Fruit fly (Drosophila melanogaster) S2 (cell line): ENCODE data around the gene CG5568.

Experiments
- CG8478 ChIP-seq: fragments of >200 bp; optimal IDR thresholded peaks from 2 replicates; lab custom pipeline; 2018
- CTCF ChIP-seq, 2 experiments: fragments of >200 bp; optimal IDR thresholded peaks; 2 replicates each; lab custom pipeline; 2018

CG5568 gene

DNA sequence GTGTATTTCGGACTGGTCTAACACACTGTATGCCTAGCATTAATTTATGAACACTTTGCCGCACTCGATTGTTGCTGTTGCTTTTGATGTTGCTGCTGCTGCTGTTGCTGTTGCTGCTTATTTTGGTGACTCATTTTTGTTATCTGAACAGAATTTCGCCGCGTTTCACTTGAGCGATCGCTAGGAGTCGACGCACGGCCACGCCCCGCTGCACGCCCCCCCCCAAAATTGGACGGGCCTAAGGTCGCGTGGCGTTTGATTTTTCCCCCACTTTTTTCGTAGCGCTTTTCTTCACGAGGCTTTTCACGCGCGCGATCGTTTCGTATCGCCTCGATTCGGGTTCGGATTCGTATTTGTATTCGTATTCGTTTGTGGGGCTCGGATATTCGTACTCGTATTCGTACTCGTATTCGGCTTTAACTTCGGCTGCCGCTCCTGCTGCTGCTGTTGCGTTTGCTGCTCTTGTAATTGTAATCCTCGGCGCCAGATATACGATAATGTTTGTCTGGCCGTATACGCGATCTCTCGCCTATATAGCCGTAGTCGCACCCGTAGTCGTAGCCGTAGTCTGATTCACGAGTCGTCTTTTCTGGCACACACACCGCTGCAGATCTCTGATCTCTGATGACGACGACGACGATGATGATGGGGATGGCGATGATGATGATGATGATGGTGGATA is 27.3 kb upstream of the CG5568 start:
- TF ChIP-seq CTCF (optimal IDR thresholded peaks at IDR 0.05; lab: Kevin White, UChicago) (no peak), CG8478 (lab: Kevin White, UChicago) (no peak)

DNA sequence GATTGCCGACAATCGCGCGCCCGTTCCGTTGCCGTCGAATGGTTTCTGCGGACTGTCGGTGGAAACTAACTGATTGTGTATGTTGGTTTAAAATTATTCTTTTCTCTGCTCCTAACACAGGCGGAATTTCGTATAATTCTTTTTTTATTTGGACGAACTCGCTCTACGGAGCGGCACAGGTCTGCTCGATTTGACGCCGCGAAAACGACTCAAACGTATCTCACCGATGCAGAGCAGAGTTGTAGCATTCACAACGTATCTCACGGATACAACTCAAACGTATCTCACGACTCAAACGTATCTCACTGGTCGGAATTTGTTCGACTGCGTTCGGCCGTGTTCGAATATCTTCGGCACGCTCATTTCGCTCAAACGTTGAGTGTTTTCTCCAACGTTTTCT is 25.8 kb upstream of the CG5568 start, which contains the start of gene vn:
vn (minus strand) TSS at position 199 of the 400 bp plus-strand sequence.
- TF ChIP-seq CTCF (optimal IDR thresholded peaks at IDR 0.05; lab: Kevin White, UChicago) (no peak), CG8478 (lab: Kevin White, UChicago) (no peak)

DNA sequence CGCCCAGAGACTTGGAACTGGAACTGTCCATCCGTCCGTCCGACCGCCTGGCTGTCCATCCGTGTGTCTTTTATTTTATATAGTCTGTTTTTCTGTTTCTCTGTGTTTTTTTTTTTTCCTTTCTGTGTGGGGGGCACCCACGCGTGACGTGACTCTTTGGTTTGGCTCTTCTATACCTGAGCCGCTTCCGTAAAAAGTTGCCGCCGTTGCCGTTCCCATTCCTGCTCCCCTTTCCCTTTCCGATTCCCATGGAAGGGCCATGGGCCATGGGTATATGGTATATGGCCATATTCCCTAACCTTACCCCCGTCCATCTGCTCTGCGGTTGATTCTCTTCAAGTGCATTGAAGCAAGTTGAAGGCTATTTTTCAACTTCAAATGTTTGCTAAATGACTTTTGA is 22.4 kb upstream of the CG5568 start:
- TF ChIP-seq CTCF (optimal IDR thresholded peaks at IDR 0.05; lab: Kevin White, UChicago) = no peak
- TF ChIP-seq CG8478 (lab: Kevin White, UChicago) = no peak

DNA sequence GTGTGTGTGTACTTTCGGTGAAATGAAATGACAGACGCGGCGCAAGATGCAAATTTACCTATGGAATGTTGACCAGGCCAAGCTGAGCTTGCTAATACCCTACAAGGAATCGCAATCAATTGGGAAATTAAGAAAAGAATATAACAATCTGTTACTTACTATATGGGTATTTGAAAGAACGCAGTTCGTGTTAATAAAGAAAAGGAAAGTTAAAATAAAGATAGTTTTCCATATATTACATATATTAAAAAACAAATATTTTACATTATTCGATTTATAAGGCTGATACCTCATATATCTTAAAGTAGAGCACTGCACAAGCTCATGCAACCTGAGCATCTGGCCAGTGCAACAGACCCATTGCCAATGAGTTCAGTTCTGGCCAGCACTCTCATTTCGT is 19.7 kb upstream of the CG5568 start:
- TF ChIP-seq CG8478 (lab: Kevin White, UChicago) (no peak), CTCF (optimal IDR thresholded peaks at IDR 0.05; lab: Kevin White, UChicago) (no peak)

DNA sequence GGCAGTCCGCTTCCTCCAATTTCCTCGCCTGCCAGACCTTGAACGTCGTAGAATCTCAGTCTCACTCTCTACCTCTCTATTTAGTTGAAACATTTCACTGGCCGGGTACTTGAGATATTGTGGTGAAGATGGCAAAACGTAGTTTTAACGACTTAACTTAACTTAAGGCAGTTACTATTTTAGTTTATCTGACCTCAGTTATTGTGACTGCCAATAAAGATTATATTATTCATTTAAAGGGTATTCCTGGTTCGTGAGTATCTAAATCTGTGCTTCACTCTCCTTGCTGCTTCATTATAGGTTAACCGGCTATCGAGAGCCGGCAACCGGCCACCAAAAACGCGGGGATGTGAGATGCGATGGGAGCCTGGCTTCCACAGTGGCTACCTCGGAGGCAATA is 16.2 kb upstream of the CG5568 start:
- no peak for TF ChIP-seq CTCF (optimal IDR thresholded peaks at IDR 0.05; lab: Kevin White, UChicago)
- no peak for TF ChIP-seq CG8478 (lab: Kevin White, UChicago)

DNA sequence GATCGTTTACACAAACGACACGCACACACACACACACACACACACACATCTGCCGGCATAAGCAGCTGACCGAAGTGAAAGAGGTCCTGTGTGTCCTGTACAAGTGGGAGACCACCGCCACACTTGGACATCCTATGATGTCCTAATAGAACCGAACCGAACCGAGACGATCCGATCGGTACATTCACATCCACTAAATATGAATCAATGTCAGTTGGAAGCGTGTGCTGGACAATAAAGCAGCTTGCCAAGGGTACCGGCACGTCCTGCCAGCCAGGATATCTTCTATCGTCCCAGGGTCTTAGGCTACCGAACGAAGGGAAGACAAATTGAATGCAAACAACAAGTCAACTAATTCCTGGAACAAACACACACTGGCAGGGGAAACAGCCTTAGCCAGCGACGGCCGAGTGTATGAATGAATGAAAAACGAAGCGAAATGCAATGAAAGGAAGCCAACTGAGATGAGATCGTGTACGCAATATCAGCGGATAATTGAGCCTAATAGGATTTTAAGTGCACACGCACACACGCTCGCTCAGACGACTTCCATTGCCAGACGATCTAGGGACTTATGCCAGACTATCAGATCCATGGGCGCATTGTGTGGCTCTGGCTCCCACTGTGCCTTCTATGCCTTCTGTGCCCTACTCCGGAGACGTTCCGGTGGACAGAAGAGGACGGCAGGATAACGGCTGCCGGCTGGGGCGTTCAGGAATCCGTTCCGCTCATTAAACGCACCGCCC is 15.0 kb upstream of the CG5568 start:
- no peak for TF ChIP-seq CTCF (optimal IDR thresholded peaks at IDR 0.05; lab: Kevin White, UChicago)
- no peak for TF ChIP-seq CG8478 (lab: Kevin White, UChicago)

DNA sequence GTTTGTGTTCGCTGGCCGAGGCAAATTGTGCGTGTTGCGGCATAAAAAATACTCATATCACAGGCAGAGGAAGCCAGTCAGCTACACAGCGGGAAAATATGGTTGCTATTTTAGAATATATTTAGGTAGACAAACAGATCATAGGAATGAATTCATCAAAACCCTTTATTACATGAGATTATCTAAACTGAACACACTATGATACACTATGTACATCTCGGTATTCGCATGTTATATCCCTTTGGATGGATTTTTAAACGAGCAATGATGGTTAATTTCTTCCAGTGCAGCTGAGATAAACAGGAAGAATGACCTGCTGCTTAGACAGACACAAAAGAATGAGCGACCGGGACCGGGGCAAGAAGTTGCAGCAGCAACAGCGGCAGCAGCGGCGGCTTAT is 14.4 kb upstream of the CG5568 start:
- no peak for TF ChIP-seq CG8478 (lab: Kevin White, UChicago)
- no peak for TF ChIP-seq CTCF (optimal IDR thresholded peaks at IDR 0.05; lab: Kevin White, UChicago)

DNA sequence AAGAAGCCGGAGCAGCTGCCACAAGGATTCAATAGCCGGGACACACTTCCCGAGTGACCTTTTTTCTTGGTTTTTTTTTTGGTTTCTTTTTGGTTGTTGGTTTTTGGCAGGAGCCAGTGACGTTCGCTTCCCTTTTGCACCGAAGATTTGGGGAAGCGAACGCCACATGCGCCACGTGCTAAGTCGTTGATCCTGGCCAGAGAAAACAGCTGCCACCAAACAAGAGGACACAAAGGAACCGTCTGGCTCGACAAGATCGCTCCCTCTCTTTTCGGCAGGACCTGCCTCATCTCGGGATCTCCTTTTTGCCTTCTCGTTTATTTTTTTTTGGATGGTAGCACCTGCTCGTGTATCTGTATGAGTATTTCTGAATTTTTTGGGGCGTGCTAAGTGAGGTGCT is 12.3 kb upstream of the CG5568 start:
- TF ChIP-seq CTCF (optimal IDR thresholded peaks at IDR 0.05; lab: Kevin White, UChicago) (no peak), CG8478 (lab: Kevin White, UChicago) (no peak)

DNA sequence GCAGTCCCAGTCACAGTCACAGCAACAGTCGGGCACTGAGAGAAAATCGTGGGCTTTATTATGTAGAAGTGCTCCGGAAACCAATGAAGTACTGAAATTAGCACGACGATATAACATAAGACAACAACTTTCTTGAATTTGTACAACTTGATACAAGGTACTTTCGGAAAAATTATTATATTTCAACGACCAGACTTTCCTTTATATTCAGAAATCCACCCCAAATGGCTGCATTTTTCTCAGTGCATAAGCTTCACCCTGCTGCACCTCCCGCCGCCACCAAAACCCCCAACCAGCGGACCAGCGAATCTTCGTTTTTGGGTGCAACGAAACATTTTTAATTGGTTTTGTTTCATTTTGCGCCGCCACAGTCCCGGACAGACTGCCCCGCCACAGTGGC is 8.3 kb upstream of the CG5568 start:
- no peak for TF ChIP-seq CG8478 (lab: Kevin White, UChicago)
- no peak for TF ChIP-seq CTCF (optimal IDR thresholded peaks at IDR 0.05; lab: Kevin White, UChicago)

DNA sequence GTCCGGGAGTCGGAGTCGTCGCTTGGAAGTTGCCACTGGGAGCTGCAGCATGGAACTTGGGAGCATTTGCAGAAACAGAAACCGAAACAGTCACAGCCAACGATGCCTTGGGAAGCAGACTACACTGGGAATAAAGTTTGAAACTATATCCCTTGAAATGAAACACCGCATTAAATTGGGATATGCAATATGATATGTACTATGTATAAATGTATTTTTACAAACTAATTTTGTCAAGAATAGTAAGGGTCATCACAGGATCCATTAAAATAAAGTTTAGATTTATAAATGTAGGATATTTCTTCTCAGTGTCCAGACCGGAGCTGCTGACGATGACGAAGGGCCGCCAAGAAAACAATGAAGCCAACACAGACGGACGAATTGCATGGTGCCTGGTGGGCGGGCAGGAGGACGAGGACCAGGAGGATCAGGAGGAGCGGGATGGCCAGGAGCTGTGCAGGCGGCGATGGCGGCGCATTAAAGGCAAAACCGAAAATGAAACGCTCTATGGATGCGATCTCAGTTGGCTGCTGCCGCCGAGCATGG is 7.4 kb upstream of the CG5568 start:
- no peak for TF ChIP-seq CG8478 (lab: Kevin White, UChicago)
- no peak for TF ChIP-seq CTCF (optimal IDR thresholded peaks at IDR 0.05; lab: Kevin White, UChicago)

DNA sequence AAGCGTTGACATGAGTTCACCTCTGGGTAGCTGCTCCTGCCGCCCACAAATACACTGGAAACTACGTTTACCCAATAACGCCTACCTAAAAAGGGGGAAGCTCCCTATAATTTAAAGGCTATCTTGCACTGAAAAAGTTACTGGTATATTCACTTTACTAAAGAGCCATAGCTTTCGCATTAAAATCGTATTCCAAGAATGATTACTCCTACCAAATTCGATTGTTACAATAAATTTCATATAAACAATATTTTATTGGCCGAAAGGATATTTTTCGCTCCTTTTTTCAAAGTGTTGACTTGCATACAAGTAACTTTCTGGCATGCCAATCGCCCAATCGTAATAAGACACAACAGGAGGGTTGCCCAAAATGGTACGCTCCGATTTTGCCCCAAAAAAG is 4.4 kb upstream of the CG5568 start:
- TF ChIP-seq CG8478 (lab: Kevin White, UChicago) (no peak), CTCF (optimal IDR thresholded peaks at IDR 0.05; lab: Kevin White, UChicago) (no peak)

DNA sequence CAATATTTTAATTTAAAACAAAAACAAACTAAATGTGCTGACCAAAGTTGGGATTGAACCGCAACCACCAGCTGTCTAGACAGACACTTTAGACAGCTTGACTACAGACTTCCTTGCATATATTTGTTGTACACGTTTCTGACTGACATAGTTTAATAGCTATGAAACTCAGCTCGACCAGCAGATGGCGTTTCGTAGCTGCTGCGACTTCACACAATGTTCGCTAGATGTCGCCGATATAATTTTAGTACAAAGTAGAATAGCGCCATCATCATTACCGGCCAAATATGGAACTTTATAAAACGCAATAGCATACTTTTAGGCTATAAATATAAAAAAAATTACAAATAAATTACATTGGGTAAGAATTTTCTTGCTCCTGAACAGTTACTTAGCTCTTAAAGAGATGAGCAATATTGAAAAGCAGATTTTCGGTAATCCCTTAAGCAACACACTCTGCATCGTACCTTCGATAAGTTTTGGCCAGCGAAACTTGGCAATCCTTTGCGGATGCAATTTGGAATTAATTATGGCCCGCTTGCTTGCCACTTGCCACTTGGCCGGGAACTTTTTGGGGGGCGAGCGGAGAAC is 1.6 kb upstream of the CG5568 start:
- TF ChIP-seq CG8478 (lab: Kevin White, UChicago) (no peak), CTCF (optimal IDR thresholded peaks at IDR 0.05; lab: Kevin White, UChicago) (peak; percentile 100)

DNA sequence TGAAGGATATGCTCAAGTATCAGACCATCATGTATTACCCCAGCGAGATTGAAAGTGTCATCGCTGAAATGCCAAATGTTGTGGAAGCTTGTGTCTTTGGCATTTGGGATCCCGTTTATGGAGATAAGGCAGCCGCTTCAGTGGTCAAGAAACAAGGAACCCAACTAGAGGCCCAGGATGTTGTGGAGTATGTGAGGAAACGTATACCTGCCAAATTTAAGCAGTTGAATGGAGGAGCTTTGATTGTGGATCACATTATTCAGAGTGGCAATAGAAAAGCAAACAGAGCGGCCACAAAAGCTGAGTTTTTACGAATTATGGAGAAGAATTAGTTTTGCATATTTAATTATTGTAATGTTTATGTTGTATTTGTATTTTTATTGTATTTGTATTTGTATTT is 1.7 kb downstream of the CG5568 start, which contains the start of gene CG18586:
CG18586 (plus strand) TSS at position 301 of the 400 bp plus-strand sequence.
- no peak for TF ChIP-seq CG8478 (lab: Kevin White, UChicago)
- no peak for TF ChIP-seq CTCF (optimal IDR thresholded peaks at IDR 0.05; lab: Kevin White, UChicago)

DNA sequence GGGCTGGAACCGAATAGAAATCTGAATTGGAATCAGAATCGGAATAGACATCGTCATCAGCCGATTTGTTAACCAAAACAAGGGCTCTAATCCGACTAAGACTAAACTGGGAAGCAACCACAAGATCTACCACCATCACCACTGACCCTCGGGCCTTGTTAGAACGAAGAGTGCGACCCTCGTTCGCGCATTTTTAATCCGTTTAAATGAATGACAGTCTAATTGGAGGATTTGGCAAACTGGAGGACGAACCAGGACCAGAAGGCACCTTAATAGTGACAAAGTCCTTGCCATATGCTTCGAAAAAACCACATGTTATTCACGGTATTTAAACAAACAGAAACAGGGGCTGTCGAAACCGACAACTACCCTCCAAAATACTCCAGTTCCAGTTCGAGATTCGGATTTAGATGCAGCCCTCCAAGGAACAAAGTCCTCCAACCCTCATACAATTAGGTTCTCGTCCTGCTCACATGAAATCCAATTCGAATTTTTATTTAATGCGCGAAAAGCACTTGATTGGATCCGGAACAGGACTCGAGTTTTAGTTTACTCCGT is 7.5 kb downstream of the CG5568 start:
- no peak for TF ChIP-seq CTCF (optimal IDR thresholded peaks at IDR 0.05; lab: Kevin White, UChicago)
- TF ChIP-seq CG8478 (lab: Kevin White, UChicago) = no peak
